Worm (Caenorhabditis elegans): Measurements from ENCODE around the gene decr-1.2.
A peak's percentile ranks its signal among the peaks of the same experiment; 100 is the strongest.

Gene decr-1.2

DNA sequence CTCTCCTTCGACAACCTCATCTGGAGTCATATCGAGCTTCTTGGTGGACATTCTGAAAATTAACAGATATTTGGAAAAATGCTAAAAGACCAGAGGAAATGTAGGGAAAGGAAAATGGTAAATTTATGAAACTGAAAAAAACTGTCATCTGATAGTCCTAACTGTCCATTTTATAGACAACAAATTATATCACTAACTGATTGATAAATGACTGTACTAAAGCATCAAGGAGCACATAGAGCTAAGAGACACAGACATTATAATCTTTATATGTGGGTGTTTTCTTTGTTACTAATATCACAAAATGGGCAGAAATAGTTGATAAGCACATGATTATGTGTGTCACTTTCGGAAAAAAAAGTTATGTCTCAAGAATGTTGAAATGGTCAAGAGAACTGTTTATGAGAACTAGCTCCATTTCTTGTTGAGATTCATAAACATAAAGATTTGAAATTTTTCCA is 21.4 kb downstream of the decr-1.2 start, which contains the start of gene F54C9.3 (continued):
- TF ChIP-seq ceh-44 (GFP tag; IDR thresholded peaks at IDR 0.05) (no peak), dpl-1 (GFP tag; optimal IDR thresholded peaks at IDR 0.05) (no peak), Y48G9A.11 (GFP tag; IDR thresholded peaks at IDR 0.05) (no peak), dmd-6 (GFP tag; IDR thresholded peaks at IDR 0.05) (peak; percentile 92), lin-13 (GFP tag; optimal IDR thresholded peaks at IDR 0.05) (no peak), nhr-111 (GFP tag; optimal IDR thresholded peaks at IDR 0.05) (no peak), egl-27 (tag; optimal IDR thresholded peaks at IDR 0.05) (no peak), nhr-77 (tag; optimal IDR thresholded peaks at IDR 0.05) (peak; percentile 93), jun-1 (tag; optimal IDR thresholded peaks at IDR 0.05) (peak; percentile 67), nhr-102 (tag; optimal IDR thresholded peaks at IDR 0.05) (peak; percentile 3), lin-38 (GFP tag; IDR thresholded peaks at IDR 0.05) (peak; percentile 16), egl-43 (GFP tag; IDR thresholded peaks at IDR 0.05) (no peak), F26F4.8 (GFP tag; conservative IDR thresholded peaks at IDR 0.05) (no peak), lsy-2 (tag; optimal IDR thresholded peaks at IDR 0.05) (peak in 1 of 2 experiments; percentile 35), dmd-8 (GFP tag; IDR thresholded peaks at IDR 0.05) (no peak), mep-1 (tag; optimal IDR thresholded peaks at IDR 0.05) (peak; percentile 68), tra-1 (GFP tag; IDR thresholded peaks at IDR 0.05) (peak; percentile 75; the same call in 1 of the 2 replicates), daf-8 (GFP tag; IDR thresholded peaks at IDR 0.05) (no peak), ceh-82 (tag; optimal IDR thresholded peaks at IDR 0.05) (no peak), arid-1 (GFP tag; conservative IDR thresholded peaks at IDR 0.05) (no peak), pqm-1 (tag; optimal IDR thresholded peaks at IDR 0.05) (peak; percentile 91), T26A8.4 (GFP tag; IDR thresholded peaks at IDR 0.05) (no peak), hlh-11 (tag; optimal IDR thresholded peaks at IDR 0.05) (peak; percentile 82), Y5F2A.4 (GFP tag; optimal IDR thresholded peaks at IDR 0.05) (no peak), F10B5.3 (tag; optimal IDR thresholded peaks at IDR 0.05) (no peak)

DNA sequence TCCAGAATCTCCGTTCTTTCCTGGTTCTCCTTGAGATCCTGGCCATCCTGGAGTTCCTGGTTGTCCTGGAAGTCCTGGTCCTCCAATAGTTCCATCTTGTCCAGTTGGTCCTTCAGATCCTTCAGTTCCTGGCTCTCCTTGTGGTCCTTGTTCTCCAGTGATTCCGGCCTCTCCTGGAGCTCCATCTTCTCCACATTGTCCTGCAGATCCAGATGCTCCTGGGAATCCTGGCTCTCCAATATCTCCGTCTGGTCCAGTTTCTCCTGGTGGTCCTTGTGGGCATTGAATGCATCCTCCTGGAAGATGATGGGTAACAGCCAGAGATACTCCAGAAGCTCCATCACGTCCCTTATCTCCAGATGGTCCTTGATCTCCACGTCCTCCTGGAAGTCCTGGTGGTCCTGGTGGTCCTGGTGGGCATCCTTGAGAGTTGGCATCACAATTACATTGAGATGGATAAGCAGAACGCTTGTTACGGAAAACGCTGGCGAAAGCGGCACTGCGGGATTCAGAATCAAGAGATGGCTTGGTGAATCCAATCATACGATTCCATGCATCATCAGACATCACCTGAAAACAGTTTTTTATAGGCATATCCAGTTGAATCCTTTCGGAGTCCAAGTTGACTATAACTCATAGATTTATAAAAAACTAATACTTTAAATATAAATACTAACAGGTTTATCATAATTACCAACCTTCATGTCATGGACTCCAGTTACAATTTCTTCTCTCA is 23.0 kb downstream of the decr-1.2 start:
- no peak for TF ChIP-seq ces-1 (GFP tag; optimal IDR thresholded peaks at IDR 0.05)
- peak; percentile 53; the same call in 1 of the 2 replicates for TF ChIP-seq T26A8.4 (GFP tag; IDR thresholded peaks at IDR 0.05)
- peak in 1 of 2 experiments; percentile 69 for TF ChIP-seq unc-62 (GFP tag; optimal IDR thresholded peaks at IDR 0.05 in 1 of 2)
- TF ChIP-seq unc-62 (tag; optimal IDR thresholded peaks at IDR 0.05) = no peak
- TF ChIP-seq cey-2 (tag; optimal IDR thresholded peaks at IDR 0.05; ENCODE audit: borderline replicate concordance, insufficient read depth) = no peak
- TF ChIP-seq saeg-2 (GFP tag; IDR thresholded peaks at IDR 0.05) = 0 out of 2 replicates have a peak, but pooled peaks have one; percentile 19
- TF ChIP-seq lir-3 (tag; optimal IDR thresholded peaks at IDR 0.05) = no peak
- peak; percentile 63 for TF ChIP-seq set-16 (GFP tag; IDR thresholded peaks at IDR 0.05)
- 0 out of 2 replicates have a peak, but pooled peaks have one; percentile 69 for TF ChIP-seq egl-43 (GFP tag; IDR thresholded peaks at IDR 0.05)

DNA sequence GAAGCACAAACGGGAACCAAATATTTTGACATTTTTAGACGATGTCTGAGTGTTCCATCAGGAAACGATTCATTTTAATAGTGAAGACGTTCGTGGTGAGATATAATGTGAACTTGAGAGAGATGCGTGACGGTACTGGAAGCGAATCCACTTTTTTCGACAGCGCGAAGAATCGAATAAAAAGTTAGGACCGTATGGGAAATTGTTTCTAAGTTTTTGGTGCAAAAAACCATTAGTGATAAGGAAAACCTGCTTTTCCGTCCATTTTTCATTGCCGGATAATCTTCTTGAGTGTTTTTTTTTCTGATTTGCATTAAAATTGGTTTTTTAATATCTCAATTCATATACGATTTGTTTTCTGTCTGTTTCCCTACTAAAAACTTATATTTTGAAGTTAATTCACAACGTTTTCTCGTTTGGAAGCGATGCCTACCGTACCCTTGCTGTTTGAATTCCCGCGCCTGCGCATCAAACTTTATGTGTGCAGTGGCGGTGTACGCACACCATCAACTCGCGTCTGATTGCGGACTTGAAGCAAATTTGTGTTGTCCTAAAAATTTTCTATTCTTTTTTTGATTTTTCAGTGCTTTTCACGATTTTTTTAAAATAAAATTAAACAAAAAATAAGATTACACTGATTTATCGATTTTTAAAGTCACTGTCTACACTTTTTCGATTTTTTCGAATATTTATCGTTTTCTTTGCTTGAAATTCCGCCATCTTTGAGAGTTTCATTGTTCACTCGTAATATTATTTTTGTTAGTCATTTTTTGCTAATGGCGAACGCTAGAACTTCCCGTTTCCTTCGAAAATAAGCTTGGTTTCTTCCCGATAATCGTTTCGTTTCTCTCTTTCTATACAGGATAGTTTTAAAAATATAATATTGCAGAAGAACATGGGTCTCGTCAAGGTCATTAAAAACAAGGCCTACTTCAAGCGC is 23.9 kb downstream of the decr-1.2 start, which contains the start of the genes col-38 and rpl-5:
Gene col-38, minus strand, starts transcription at position 51 of the 940 bp plus-strand sequence.
Gene rpl-5, plus strand, starts transcription at position 890 of the 940 bp plus-strand sequence.
- 0 out of 2 replicates have a peak, but pooled peaks have one; percentile 51 for TF ChIP-seq daf-19 (GFP tag; conservative IDR thresholded peaks at IDR 0.05)
- peak; percentile 79 for TF ChIP-seq hmg-1.1 (GFP tag; IDR thresholded peaks at IDR 0.05)
- TF ChIP-seq hlh-11 (tag; optimal IDR thresholded peaks at IDR 0.05) = peak; percentile 82
- TF ChIP-seq unc-130 (GFP tag; optimal IDR thresholded peaks at IDR 0.05) = peak; percentile 17
- TF ChIP-seq F37D6.2 (tag; optimal IDR thresholded peaks at IDR 0.05) = peak; percentile 49
- no peak for TF ChIP-seq lin-1 (GFP tag; IDR thresholded peaks at IDR 0.05)
- TF ChIP-seq ama-1 (optimal IDR thresholded peaks at IDR 0.05) = peak; percentile 65
- TF ChIP-seq R02D3.7 (tag; optimal IDR thresholded peaks at IDR 0.05) = no peak
- TF ChIP-seq ceh-44 (GFP tag; IDR thresholded peaks at IDR 0.05) = peak; percentile 49; the same call in 1 of the 2 replicates
- no peak for TF ChIP-seq mxl-2 (GFP tag; conservative IDR thresholded peaks at IDR 0.05)
- TF ChIP-seq nhr-111 (GFP tag; optimal IDR thresholded peaks at IDR 0.05) = no peak
- TF ChIP-seq hif-1 (tag; optimal IDR thresholded peaks at IDR 0.05) = peak in 1 of 2 experiments; percentile 78
- TF ChIP-seq duxl-1 (tag; optimal IDR thresholded peaks at IDR 0.05; ENCODE audit: poor library complexity) = peak; percentile 53
- peak; percentile 87 for TF ChIP-seq zfp-2 (tag; optimal IDR thresholded peaks at IDR 0.05)
- TF ChIP-seq Y105C5A.15 (GFP tag; IDR thresholded peaks at IDR 0.05) = no peak
- peak; percentile 88 for TF ChIP-seq nhr-6 (tag; optimal IDR thresholded peaks at IDR 0.05)
- no peak for TF ChIP-seq pqm-1 (tag; optimal IDR thresholded peaks at IDR 0.05)
